Worm (Caenorhabditis elegans) whole organism, L2 larva: ENCODE data around the gene str-33.

Experiments
- C34F6.9 ChIP-seq: fragments of 150-350 bp; optimal IDR thresholded peaks from 2 replicates; lab custom pipeline; 2014; ENCODE audit warnings: missing biosample characterization, missing genetic modification characterization
- Y55F3AM.14 ChIP-seq: fragments of 200-800 bp; sonication (Bioruptor generic); optimal IDR thresholded peaks from 2 replicates; lab custom pipeline; 2018; ENCODE audit warnings: mild to moderate bottlenecking, missing genetic modification characterization, missing compliant biosample characterization
- ZK546.5 ChIP-seq: sonication (generic microtip); optimal IDR thresholded peaks from 2 replicates; lab custom pipeline; 2017; ENCODE audit warnings: missing biosample characterization, missing genetic modification characterization
- alr-1 ChIP-seq: fragments of 150-350 bp; optimal IDR thresholded peaks from 2 replicates; lab custom pipeline; 2014; ENCODE audit warnings: missing biosample characterization, missing genetic modification characterization
- crh-2 ChIP-seq: sonication (generic microtip); optimal IDR thresholded peaks from 2 replicates; lab custom pipeline; 2017; ENCODE audit warnings: missing biosample characterization, missing genetic modification characterization
- dmd-4 ChIP-seq: sonication (generic microtip); optimal IDR thresholded peaks from 2 replicates; lab custom pipeline; 2017; ENCODE audit warnings: missing biosample characterization, missing genetic modification characterization
- elt-1 ChIP-seq: fragments of 150-350 bp; optimal IDR thresholded peaks from 2 replicates; lab custom pipeline; 2014; ENCODE audit warnings: missing biosample characterization, missing genetic modification characterization
- lin-13 ChIP-seq: fragments of 150-350 bp; optimal IDR thresholded peaks from 2 replicates; lab custom pipeline; 2014; ENCODE audit warnings: missing biosample characterization, missing genetic modification reagents, missing genetic modification characterization
- lin-39 ChIP-seq: fragments of 150-350 bp; optimal IDR thresholded peaks from 2 replicates; lab custom pipeline; 2014; ENCODE audit warnings: missing biosample characterization, missing genetic modification reagents, missing genetic modification characterization
- lsy-2 ChIP-seq, 2 experiments: fragments of 150-350 bp in 1 of 2; sonication (generic microtip) in 1 of 2; optimal IDR thresholded peaks; 2 replicates each; lab custom pipeline; 2014 to 2017; ENCODE audit warnings: missing biosample characterization in 2 of 2, missing genetic modification characterization in 2 of 2
- mbf-1 ChIP-seq: sonication (generic microtip); optimal IDR thresholded peaks from 2 replicates; lab custom pipeline; 2017; ENCODE audit warnings: missing biosample characterization, missing genetic modification characterization
- nhr-10 ChIP-seq: sonication (generic microtip); optimal IDR thresholded peaks from 2 replicates; lab custom pipeline; 2017; ENCODE audit warnings: missing biosample characterization, missing genetic modification characterization
- nhr-11 ChIP-seq: fragments of 150-350 bp; optimal IDR thresholded peaks from 2 replicates; lab custom pipeline; 2014; ENCODE audit warnings: missing biosample characterization, missing genetic modification characterization
- nhr-129 ChIP-seq: fragments of 150-350 bp; optimal IDR thresholded peaks from 2 replicates; lab custom pipeline; 2014; ENCODE audit warnings: missing biosample characterization, missing genetic modification characterization
- nhr-21 ChIP-seq: fragments of 150-350 bp; optimal IDR thresholded peaks from 2 replicates; lab custom pipeline; 2014; ENCODE audit warnings: missing biosample characterization, missing genetic modification characterization
- nhr-23 ChIP-seq: fragments of 150-350 bp; optimal IDR thresholded peaks from 2 replicates; lab custom pipeline; 2014; ENCODE audit warnings: missing biosample characterization, missing genetic modification reagents, missing genetic modification characterization
- nhr-25 ChIP-seq: fragments of 150-350 bp; sonication (generic microtip); optimal IDR thresholded peaks from 3 replicates; lab custom pipeline; 2014; ENCODE audit warnings: missing biosample characterization, missing genetic modification characterization
- nhr-77 ChIP-seq: fragments of 150-350 bp; optimal IDR thresholded peaks from 2 replicates; lab custom pipeline; 2014; ENCODE audit warnings: missing biosample characterization, missing genetic modification characterization
- peb-1 ChIP-seq: fragments of 150-350 bp; optimal IDR thresholded peaks from 2 replicates; lab custom pipeline; 2014; ENCODE audit warnings: missing biosample characterization, missing genetic modification characterization
- sem-4 ChIP-seq: fragments of 150-350 bp; optimal IDR thresholded peaks from 2 replicates; lab custom pipeline; 2014; ENCODE audit warnings: missing biosample characterization, missing genetic modification reagents, missing genetic modification characterization
- skn-1 ChIP-seq: sonication (generic microtip); optimal IDR thresholded peaks from 2 replicates; lab custom pipeline; 2017; ENCODE audit warnings: missing biosample characterization, missing genetic modification characterization
- sma-3 ChIP-seq: sonication (generic microtip); optimal IDR thresholded peaks from 2 replicates; lab custom pipeline; 2016; ENCODE audit warnings: missing genetic modification reagents, missing genetic modification characterization, missing compliant biosample characterization
- sma-9 ChIP-seq, 2 experiments: fragments of 150-350 bp in 1 of 2; sonication (generic microtip) in 1 of 2; optimal IDR thresholded peaks; 2 replicates each; lab custom pipeline; 2014 to 2016; ENCODE audit warnings: missing genetic modification characterization in 2 of 2, mild to moderate bottlenecking in 1 of 2, missing biosample characterization in 1 of 2, missing compliant biosample characterization in 1 of 2, missing genetic modification reagents in 1 of 2, moderate library complexity in 1 of 2
- unc-39 ChIP-seq: fragments of 150-350 bp; optimal IDR thresholded peaks from 2 replicates; lab custom pipeline; 2014; ENCODE audit warnings: missing biosample characterization, missing genetic modification characterization
- unc-62 ChIP-seq: fragments of 150-350 bp; optimal IDR thresholded peaks from 2 replicates; lab custom pipeline; 2014; ENCODE audit warnings: missing biosample characterization, missing genetic modification reagents, missing genetic modification characterization
- zag-1 ChIP-seq: fragments of 150-350 bp; optimal IDR thresholded peaks from 2 replicates; lab custom pipeline; 2014; ENCODE audit warnings: missing biosample characterization, missing genetic modification characterization
- ztf-11 ChIP-seq: sonication (generic microtip); optimal IDR thresholded peaks from 2 replicates; lab custom pipeline; 2017; ENCODE audit warnings: missing biosample characterization, missing genetic modification characterization

The str-33 gene

ce11 chrV:2769754-2770153 lies 41.4 kb downstream of the str-33 start, which contains the start of gene dhs-15:
dhs-15 (minus strand) TSS chrV:2769854.
- TF ChIP-seq nhr-21: no peak
- TF ChIP-seq dmd-4 (tag; lab: Kevin White, UChicago): no peak
- TF ChIP-seq nhr-11 (tag; lab: Kevin White, UChicago): no peak
- no peak for TF ChIP-seq nhr-23 (tag; lab: Kevin White, UChicago)
- no peak for TF ChIP-seq sem-4 (tag; lab: Kevin White, UChicago)
- no peak for TF ChIP-seq unc-62 (GFP tag; lab: Kevin White, UChicago)
- TF ChIP-seq sma-9 (GFP tag; optimal IDR thresholded peaks at IDR 0.05; lab: Kevin White, UChicago): no peak
- no peak for TF ChIP-seq sma-9 (tag; optimal IDR thresholded peaks at IDR 0.05; lab: Kevin White, UChicago)
- no peak for TF ChIP-seq ZK546.5
- no peak for TF ChIP-seq C34F6.9 (tag; lab: Kevin White, UChicago)
- no peak for TF ChIP-seq alr-1 (tag; lab: Kevin White, UChicago)
- no peak for TF ChIP-seq nhr-10 (tag; lab: Kevin White, UChicago)
- no peak for TF ChIP-seq unc-39 (tag; lab: Kevin White, UChicago)

ce11 chrV:2771560-2771959 lies 43.2 kb downstream of the str-33 start, which contains the start of gene srh-56:
srh-56 (plus strand) TSS chrV:2771860.
- TF ChIP-seq nhr-129 (tag; lab: Kevin White, UChicago): no peak
- TF ChIP-seq nhr-77 (tag; lab: Kevin White, UChicago): no peak
- TF ChIP-seq mbf-1 (tag; lab: Kevin White, UChicago): no peak
- no peak for TF ChIP-seq zag-1 (tag; lab: Kevin White, UChicago)
- TF ChIP-seq ZK546.5: no peak
- TF ChIP-seq Y55F3AM.14 (GFP tag; lab: Kevin White, UChicago): no peak
- TF ChIP-seq crh-2 (tag; lab: Kevin White, UChicago): no peak
- TF ChIP-seq unc-39 (tag; lab: Kevin White, UChicago): no peak
- TF ChIP-seq lin-39 (tag; lab: Kevin White, UChicago): no peak
- TF ChIP-seq sem-4 (tag; lab: Kevin White, UChicago): no peak
- TF ChIP-seq elt-1 (tag; lab: Kevin White, UChicago): no peak
- TF ChIP-seq lin-13 (GFP tag; lab: Kevin White, UChicago): no peak
- TF ChIP-seq, all 48 proteins: peak for 0

- TF ChIP-seq nhr-25 (tag; lab: Kevin White, UChicago) (no peak), skn-1 (no peak), sma-3 (GFP tag; lab: Kevin White, UChicago) (no peak), ztf-11 (tag; lab: Kevin White, UChicago) (no peak), mbf-1 (tag; lab: Kevin White, UChicago) (no peak), lsy-2 (tag; optimal IDR thresholded peaks at IDR 0.05; lab: Kevin White, UChicago) (no peak), peb-1 (tag; lab: Kevin White, UChicago) (no peak), alr-1 (tag; lab: Kevin White, UChicago) (no peak), elt-1 (tag; lab: Kevin White, UChicago) (no peak)
Observed at ce11 chrV:2774042-2774441, 45.7 kb downstream of the str-33 start, which contains the start of gene srj-18. srj-18 (plus strand) TSS chrV:2774342.
